Worm (Caenorhabditis elegans) whole organism, L1 larva: ENCODE data around the gene sluh-7.

ENCODE experiments used
- F16B12.6 ChIP-seq: fragments of 150-350 bp; optimal IDR thresholded peaks from 2 replicates; lab custom pipeline; 2014; ENCODE audit warnings: missing biosample characterization, missing genetic modification characterization
- ceh-82 ChIP-seq, 3 experiments: fragments of 150-350 bp in 1 of 3; sonication (generic microtip) in 2 of 3; optimal IDR thresholded peaks; 2 replicates each; lab custom pipeline; 2014 to 2017; ENCODE audit warnings: missing biosample characterization in 3 of 3, missing genetic modification characterization in 3 of 3
- egl-27 ChIP-seq, 2 experiments: fragments of 150-350 bp in 1 of 2; sonication (generic microtip); optimal IDR thresholded peaks; 3 replicates each; lab custom pipeline; 2017 to 2018; ENCODE audit warnings: missing biosample characterization in 2 of 2, missing genetic modification characterization in 2 of 2, missing genetic modification reagents in 2 of 2
- lin-14 ChIP-seq: fragments of 200-800 bp; sonication (Bioruptor generic); optimal IDR thresholded peaks from 2 replicates; lab custom pipeline; 2018; ENCODE audit warnings: mild to moderate bottlenecking, missing genetic modification characterization, moderate library complexity, missing compliant biosample characterization
- mep-1 ChIP-seq: fragments of 150-350 bp; optimal IDR thresholded peaks from 2 replicates; lab custom pipeline; 2014; ENCODE audit warnings: missing biosample characterization, missing genetic modification characterization
- nhr-11 ChIP-seq: fragments of 150-350 bp; optimal IDR thresholded peaks from 2 replicates; lab custom pipeline; 2014; ENCODE audit warnings: missing biosample characterization, missing genetic modification characterization
- pqm-1 ChIP-seq: sonication (generic microtip); optimal IDR thresholded peaks from 3 replicates; lab custom pipeline; 2017; ENCODE audit warnings: missing biosample characterization, missing genetic modification characterization
- skn-1 ChIP-seq: fragments of 150-350 bp; optimal IDR thresholded peaks from 2 replicates; lab custom pipeline; 2014; ENCODE audit warnings: missing biosample characterization, missing genetic modification characterization
- unc-98 ChIP-seq: fragments of 200-800 bp; sonication (Bioruptor generic); IDR thresholded peaks from 2 replicates; pipeline ENCODE4 v1.3.6; 2022; ENCODE audit warnings: missing genetic modification characterization, missing compliant biosample characterization
- zag-1 ChIP-seq: fragments of 150-350 bp; optimal IDR thresholded peaks from 2 replicates; lab custom pipeline; 2014; ENCODE audit warnings: missing biosample characterization, missing genetic modification characterization

DNA sequence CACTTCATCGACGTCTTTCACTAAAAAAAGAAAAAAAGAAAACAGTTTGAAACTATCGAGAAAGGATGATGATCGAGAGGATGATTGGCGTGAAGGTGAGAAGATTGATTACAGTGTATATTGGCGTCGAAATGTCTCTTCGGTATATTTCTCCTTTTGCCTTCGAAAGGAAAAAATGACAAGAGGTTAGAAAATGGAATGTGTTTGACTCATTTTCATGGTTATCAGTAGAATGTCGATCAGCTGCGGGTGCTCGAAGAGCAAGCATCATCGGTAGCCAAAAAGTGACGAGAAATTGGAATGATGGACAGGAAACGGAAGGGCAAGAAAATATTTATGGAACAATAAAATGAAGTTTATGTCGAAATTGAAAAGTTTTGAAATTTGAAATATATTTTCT is 21.8 kb downstream of the sluh-7 start:
- TF ChIP-seq unc-98 (no peak), skn-1 (no peak), zag-1 (tag; lab: Kevin White, UChicago) (no peak), ceh-82 (tag; optimal IDR thresholded peaks at IDR 0.05; lab: Kevin White, UChicago) (no peak), mep-1 (tag; lab: Kevin White, UChicago) (no peak), nhr-11 (tag; lab: Kevin White, UChicago) (no peak), pqm-1 (tag; lab: Kevin White, UChicago) (no peak), lin-14 (GFP tag; lab: Kevin White, UChicago) (no peak), egl-27 (tag; optimal IDR thresholded peaks at IDR 0.05; lab: Kevin White, UChicago) (no peak), F16B12.6 (tag; lab: Kevin White, UChicago) (no peak)
